Fruit fly (Drosophila melanogaster) whole organism, embryonic: ENCODE measurements around the gene Agpat2.

ENCODE experiments used
- CG12236 ChIP-seq: fragments of 200-800 bp; sonication (Bioruptor generic); optimal IDR thresholded peaks from 2 replicates; lab custom pipeline; 2016; ENCODE audit warnings: missing biosample characterization, missing genetic modification characterization
- so ChIP-seq: fragments of 200-800 bp; sonication (Bioruptor generic); IDR thresholded peaks from 3 replicates; pipeline ENCODE4 v1.3.6; 2022; ENCODE audit warnings: missing biosample characterization, missing genetic modification characterization

DNA sequence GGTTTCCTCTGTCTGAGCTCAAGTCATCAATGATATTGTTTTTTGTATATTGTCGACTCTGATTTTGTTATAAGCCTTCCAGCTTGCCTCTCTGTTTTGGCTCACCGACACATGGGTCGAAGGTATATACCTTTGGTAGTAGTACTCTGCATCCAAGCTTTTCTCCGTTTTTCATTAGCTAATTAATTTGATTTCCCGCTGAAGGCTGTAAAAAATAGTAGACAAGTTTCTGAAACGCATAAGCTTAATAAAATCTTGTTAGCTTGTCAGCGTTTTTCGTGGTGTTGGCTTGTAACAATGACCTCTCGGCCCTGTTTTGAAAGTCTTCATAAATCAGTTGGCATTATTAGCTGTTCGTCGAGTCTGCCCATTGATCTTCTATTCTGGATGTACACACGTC is 17.0 kb upstream of the Agpat2 start:
- no peak for TF ChIP-seq CG12236
- no peak for TF ChIP-seq so (GFP tag; lab: Robert Waterston, UW)
